Fruit fly (Drosophila melanogaster) whole organism, wandering third instar larva: ENCODE measurements around the gene CG33281.

Experiments
- CrebA ChIP-seq: fragments of 200-800 bp; sonication (Bioruptor generic); optimal IDR thresholded peaks from 2 replicates; lab custom pipeline; 2016; ENCODE audit warnings: missing biosample characterization, mild to moderate bottlenecking, missing genetic modification characterization, borderline replicate concordance
- Dif ChIP-seq: fragments of 200-275, 200-300 bp; sonication (Bioruptor generic); optimal IDR thresholded peaks from 2 replicates; lab custom pipeline; 2018; ENCODE audit warnings: missing biosample characterization, missing genetic modification characterization; ENCODE audit not compliant: partially characterized antibody
- ey ChIP-seq: fragments of 200-800 bp; sonication (Bioruptor generic); optimal IDR thresholded peaks from 2 replicates; lab custom pipeline; 2016; ENCODE audit warnings: missing biosample characterization, missing genetic modification characterization
- lola ChIP-seq: fragments of >200 bp; optimal IDR thresholded peaks from 2 replicates; lab custom pipeline; 2017; ENCODE audit warnings: missing biosample characterization, missing genetic modification characterization
- tai ChIP-seq: sonication (Bioruptor generic); optimal IDR thresholded peaks from 2 replicates; lab custom pipeline; 2016; ENCODE audit warnings: missing biosample characterization, missing genetic modification characterization

dm6 chr2L:3345763-3346482 lies 21.9 kb downstream of the CG33281 start:
- TF ChIP-seq lola (GFP tag; lab: Kevin White, UChicago): no peak
- TF ChIP-seq tai (GFP tag; lab: Kevin White, UChicago): peak; percentile 79
- peak; percentile 78 for TF ChIP-seq CrebA (GFP tag; lab: Kevin White, UChicago)
- TF ChIP-seq ey (GFP tag; lab: Kevin White, UChicago): peak; percentile 95
- no peak for TF ChIP-seq Dif
